Worm (Caenorhabditis elegans) whole organism, young adult: ENCODE data around the gene clec-88.

ENCODE experiments used
- B0035.1 ChIP-seq: sonication (generic microtip); optimal IDR thresholded peaks from 2 replicates; lab custom pipeline; 2016; ENCODE audit warnings: missing genetic modification characterization, mild to moderate bottlenecking, missing compliant biosample characterization, missing genotype, missing genetic modification reagents
- C06A6.2 ChIP-seq: fragments of 200-800 bp; sonication (Bioruptor generic); conservative IDR thresholded peaks from 2 replicates; pipeline ENCODE4 v1.3.6; 2022; ENCODE audit warnings: missing genetic modification characterization, missing compliant biosample characterization
- F10E7.11 ChIP-seq: sonication (generic microtip); optimal IDR thresholded peaks from 2 replicates; lab custom pipeline; 2017; ENCODE audit warnings: mild to moderate bottlenecking, missing genetic modification characterization, moderate library complexity, missing compliant biosample characterization
- F22D6.2 ChIP-seq: sonication (generic microtip); optimal IDR thresholded peaks from 2 replicates; lab custom pipeline; 2016; ENCODE audit warnings: mild to moderate bottlenecking, missing genetic modification characterization, missing compliant biosample characterization
- F23B12.7 ChIP-seq: sonication (generic microtip); optimal IDR thresholded peaks from 2 replicates; lab custom pipeline; 2017; ENCODE audit warnings: missing genetic modification characterization, mild to moderate bottlenecking, missing compliant biosample characterization, antibody characterized with exemption, moderate library complexity; ENCODE audit not compliant: insufficient read depth
- F39B2.1 ChIP-seq: fragments of 200-800 bp; sonication (Bioruptor generic); IDR thresholded peaks from 2 replicates; pipeline ENCODE4 v1.3.6; 2022; ENCODE audit warnings: missing genetic modification reagents, missing genetic modification characterization, missing compliant biosample characterization
- F49E8.2 ChIP-seq: sonication (generic microtip); optimal IDR thresholded peaks from 3 replicates; lab custom pipeline; 2017; ENCODE audit warnings: missing genetic modification characterization, mild to moderate bottlenecking, missing compliant biosample characterization, antibody characterized with exemption, moderate library complexity; ENCODE audit not compliant: insufficient read depth
- F52B5.7 ChIP-seq: sonication (generic microtip); optimal IDR thresholded peaks from 2 replicates; lab custom pipeline; 2016; ENCODE audit warnings: mild to moderate bottlenecking, missing genetic modification characterization, missing compliant biosample characterization
- F55B11.4 ChIP-seq: sonication (generic microtip); optimal IDR thresholded peaks from 2 replicates; lab custom pipeline; 2016; ENCODE audit warnings: missing compliant biosample characterization, missing genetic modification characterization, borderline replicate concordance; ENCODE audit not compliant: insufficient read depth
- F57A8.1 ChIP-seq: fragments of 200-800 bp; sonication (Bioruptor generic); optimal IDR thresholded peaks from 2 replicates; lab custom pipeline; 2018; ENCODE audit warnings: mild to moderate bottlenecking, missing genetic modification characterization, moderate library complexity, missing compliant biosample characterization
- F57C9.4 ChIP-seq: sonication (generic microtip); optimal IDR thresholded peaks from 2 replicates; lab custom pipeline; 2017; ENCODE audit warnings: mild to moderate bottlenecking, missing genetic modification characterization, missing compliant biosample characterization
- T07F8.4 ChIP-seq: sonication (generic microtip); optimal IDR thresholded peaks from 2 replicates; lab custom pipeline; 2016; ENCODE audit warnings: mild to moderate bottlenecking, missing genetic modification characterization, moderate library complexity, missing compliant biosample characterization
- T26A5.8 ChIP-seq: sonication (generic microtip); optimal IDR thresholded peaks from 2 replicates; lab custom pipeline; 2016; ENCODE audit warnings: missing genetic modification characterization, missing compliant biosample characterization
- Y53F4B.3 ChIP-seq: fragments of 200-800 bp; sonication (Bioruptor generic); IDR thresholded peaks from 2 replicates; pipeline ENCODE4 v1.3.6; 2022; ENCODE audit warnings: missing genetic modification reagents, missing genetic modification characterization, missing compliant biosample characterization
- Y67H2A.10 ChIP-seq: fragments of 200-800 bp; sonication (Bioruptor generic); conservative IDR thresholded peaks from 2 replicates; pipeline ENCODE4 v1.3.6; 2022; ENCODE audit warnings: missing genetic modification reagents, missing genetic modification characterization, missing compliant biosample characterization
- Y79H2A.3 ChIP-seq: fragments of 200-800 bp; sonication (Bioruptor generic); conservative IDR thresholded peaks from 2 replicates; pipeline ENCODE4 v1.3.6; 2022; ENCODE audit warnings: missing genetic modification reagents, missing genetic modification characterization, missing compliant biosample characterization
- ZK185.1 ChIP-seq: sonication (generic microtip); optimal IDR thresholded peaks from 2 replicates; lab custom pipeline; 2016; ENCODE audit warnings: mild to moderate bottlenecking, missing genetic modification characterization, missing compliant biosample characterization; ENCODE audit not compliant: poor library complexity, severe bottlenecking
- athp-1 ChIP-seq: sonication (generic microtip); optimal IDR thresholded peaks from 2 replicates; lab custom pipeline; 2017; ENCODE audit warnings: mild to moderate bottlenecking, missing genetic modification characterization, missing compliant biosample characterization
- attf-3 ChIP-seq: fragments of 200-800 bp; sonication (Bioruptor generic); conservative IDR thresholded peaks from 2 replicates; pipeline ENCODE4 v1.3.6; 2022; ENCODE audit warnings: missing genetic modification reagents, missing genetic modification characterization, missing compliant biosample characterization
- attf-6 ChIP-seq: fragments of 200-800 bp; sonication (Bioruptor generic); IDR thresholded peaks from 2 replicates; pipeline ENCODE4 v1.3.6; 2022; ENCODE audit warnings: missing genetic modification reagents, missing genetic modification characterization, missing compliant biosample characterization
- cebp-2 ChIP-seq: fragments of 200-800 bp; sonication (Bioruptor generic); IDR thresholded peaks from 2 replicates; pipeline ENCODE4 v1.3.6; 2022; ENCODE audit warnings: missing genetic modification characterization, missing compliant biosample characterization
- ceh-27 ChIP-seq: fragments of 200-800 bp; sonication (Bioruptor generic); optimal IDR thresholded peaks from 2 replicates; lab custom pipeline; 2018; ENCODE audit warnings: mild to moderate bottlenecking, missing genetic modification characterization, moderate library complexity, missing compliant biosample characterization
- ceh-58 ChIP-seq: fragments of 200-800 bp; sonication (Bioruptor generic); IDR thresholded peaks from 2 replicates; pipeline ENCODE4 v1.3.6; 2022; ENCODE audit warnings: missing genetic modification characterization, missing compliant biosample characterization
- ceh-79 ChIP-seq: sonication (generic microtip); optimal IDR thresholded peaks from 2 replicates; lab custom pipeline; 2017; ENCODE audit warnings: mild to moderate bottlenecking, missing genetic modification characterization, missing compliant biosample characterization
- chd-7 ChIP-seq: sonication (generic microtip); optimal IDR thresholded peaks from 2 replicates; lab custom pipeline; 2016; ENCODE audit warnings: mild to moderate bottlenecking, missing genetic modification characterization, moderate library complexity, missing compliant biosample characterization
- die-1 ChIP-seq: sonication (generic microtip); optimal IDR thresholded peaks from 2 replicates; lab custom pipeline; 2016; ENCODE audit warnings: missing genotype, mild to moderate bottlenecking, missing genetic modification characterization, missing compliant biosample characterization
- efl-1 ChIP-seq: fragments of 150-350 bp; optimal IDR thresholded peaks from 2 replicates; lab custom pipeline; 2014; ENCODE audit warnings: missing biosample characterization, missing genetic modification reagents, missing genetic modification characterization
- fkh-3 ChIP-seq: sonication (generic microtip); optimal IDR thresholded peaks from 2 replicates; lab custom pipeline; 2016; ENCODE audit warnings: mild to moderate bottlenecking, missing genetic modification characterization, missing compliant biosample characterization
- hlh-12 ChIP-seq: sonication (generic microtip); optimal IDR thresholded peaks from 2 replicates; lab custom pipeline; 2016; ENCODE audit warnings: missing genetic modification characterization, missing compliant biosample characterization
- hsf-1 ChIP-seq: fragments of 200-800 bp; sonication (Bioruptor generic); IDR thresholded peaks from 2 replicates; pipeline ENCODE4 v1.3.6; 2022; ENCODE audit warnings: missing genetic modification reagents, missing genetic modification characterization, missing compliant biosample characterization
- lag-1 ChIP-seq: fragments of 200-800 bp; sonication (Bioruptor generic); IDR thresholded peaks from 2 replicates; pipeline ENCODE4 v1.3.6; 2022; ENCODE audit warnings: missing genetic modification reagents, missing genetic modification characterization, missing compliant biosample characterization
- let-526 ChIP-seq: fragments of 200-800 bp; sonication (Bioruptor generic); IDR thresholded peaks from 2 replicates; pipeline ENCODE4 v1.3.6; 2022; ENCODE audit warnings: missing genetic modification reagents, missing genetic modification characterization, missing compliant biosample characterization
- let-607 ChIP-seq, 2 experiments: fragments of 200-800 bp in 1 of 2; sonication (Bioruptor generic) in 1 of 2; sonication (generic microtip) in 1 of 2; optimal IDR thresholded peaks; 2 replicates each; lab custom pipeline; 2016 to 2018; ENCODE audit warnings: mild to moderate bottlenecking in 2 of 2, missing compliant biosample characterization in 2 of 2, missing genetic modification characterization in 2 of 2, moderate library complexity in 2 of 2, missing genotype in 1 of 2
- lin-26 ChIP-seq: fragments of 200-800 bp; sonication (Bioruptor generic); IDR thresholded peaks from 2 replicates; pipeline ENCODE4 v1.3.6; 2022; ENCODE audit warnings: missing genetic modification reagents, missing genetic modification characterization, missing compliant biosample characterization
- lin-40 ChIP-seq: sonication (generic microtip); optimal IDR thresholded peaks from 2 replicates; lab custom pipeline; 2016; ENCODE audit warnings: missing genetic modification characterization, mild to moderate bottlenecking, missing compliant biosample characterization, missing genotype, missing genetic modification reagents
- madf-8 ChIP-seq: fragments of 200-800 bp; sonication (Bioruptor generic); conservative IDR thresholded peaks from 2 replicates; pipeline ENCODE4 v1.3.6; 2022; ENCODE audit warnings: missing genetic modification reagents, missing genetic modification characterization, missing compliant biosample characterization
- nfyb-1 ChIP-seq: fragments of 200-800 bp; sonication (Bioruptor generic); IDR thresholded peaks from 2 replicates; pipeline ENCODE4 v1.3.6; 2022; ENCODE audit warnings: missing genetic modification reagents, missing genetic modification characterization, missing compliant biosample characterization
- nhr-27 ChIP-seq: fragments of 200-800 bp; sonication (Bioruptor generic); optimal IDR thresholded peaks from 2 replicates; lab custom pipeline; 2018; ENCODE audit warnings: mild to moderate bottlenecking, missing genetic modification characterization, moderate library complexity, missing compliant biosample characterization
- nhr-80 ChIP-seq: sonication (generic microtip); optimal IDR thresholded peaks from 2 replicates; lab custom pipeline; 2016; ENCODE audit warnings: missing genetic modification characterization, missing compliant biosample characterization
- pbrm-1 ChIP-seq: fragments of 200-800 bp; sonication (Bioruptor generic); IDR thresholded peaks from 2 replicates; pipeline ENCODE4 v1.3.6; 2022; ENCODE audit warnings: missing genetic modification reagents, missing genetic modification characterization, missing compliant biosample characterization
- pha-4 ChIP-seq: fragments of 150-350 bp; sonication (generic microtip); optimal IDR thresholded peaks from 2 replicates; lab custom pipeline; 2014; ENCODE audit warnings: missing biosample characterization, missing genetic modification reagents, missing genetic modification characterization
- rpc-1 ChIP-seq, 2 experiments: fragments of 150-350 bp in 1 of 2; sonication (generic microtip) in 1 of 2; optimal IDR thresholded peaks; 2 replicates each; lab custom pipeline; 2014 to 2018; ENCODE audit warnings: missing biosample characterization in 1 of 2, missing genetic modification characterization in 1 of 2, missing genetic modification reagents in 1 of 2, missing genotype in 1 of 2
- snpc-4 ChIP-seq, 5 experiments: fragments of 150-350 bp in 1 of 5; sonication (generic microtip) in 4 of 5; optimal IDR thresholded peaks; 2 replicates each; lab custom pipeline; 2014 to 2018; ENCODE audit warnings: missing genetic modification characterization in 5 of 5, missing biosample characterization in 3 of 5, antibody characterized with exemption in 2 of 5, mild to moderate bottlenecking in 2 of 5, missing compliant biosample characterization in 2 of 5, missing genotype in 2 of 5, moderate library complexity in 2 of 5, missing genetic modification reagents in 1 of 5
- unc-62 ChIP-seq: fragments of 150-350 bp; optimal IDR thresholded peaks from 2 replicates; lab custom pipeline; 2014; ENCODE audit warnings: missing biosample characterization, missing genetic modification reagents, missing genetic modification characterization
- xnd-1 ChIP-seq: sonication (generic microtip); optimal IDR thresholded peaks from 2 replicates; lab custom pipeline; 2016; ENCODE audit warnings: missing genotype, missing genetic modification reagents, missing genetic modification characterization, missing compliant biosample characterization
- zim-3 ChIP-seq: sonication (generic microtip); optimal IDR thresholded peaks from 2 replicates; lab custom pipeline; 2017; ENCODE audit warnings: mild to moderate bottlenecking, missing genetic modification characterization, moderate library complexity, missing compliant biosample characterization

The clec-88 gene

DNA sequence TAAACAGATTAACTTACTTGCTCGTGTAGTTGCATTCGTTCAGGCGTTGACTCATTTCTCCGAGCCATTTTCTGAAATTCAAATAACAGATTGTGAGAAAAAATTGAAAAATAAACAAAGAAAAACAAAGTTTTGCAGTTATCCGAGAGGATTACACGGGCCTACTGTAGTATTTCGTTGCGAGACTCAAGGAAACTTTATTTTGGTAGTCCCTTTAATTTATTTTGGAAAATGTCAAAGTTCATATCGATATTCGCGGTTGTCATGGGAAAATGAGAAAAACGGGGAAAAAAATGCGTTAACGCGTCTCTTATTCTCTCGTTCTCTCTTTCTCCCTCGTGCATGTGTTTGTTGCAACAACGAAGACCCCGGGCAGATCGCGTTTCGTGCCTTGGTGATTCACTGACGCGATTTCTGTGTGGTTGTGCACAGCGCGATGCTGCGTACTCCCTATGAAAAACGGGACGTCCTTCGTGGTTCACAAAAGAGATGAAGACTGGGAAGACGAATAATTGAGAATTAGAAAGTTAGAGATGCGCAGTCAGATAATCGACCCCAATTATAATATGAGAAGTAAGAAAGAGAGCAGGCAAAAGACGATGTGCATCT, 34.2 kb upstream of the clec-88 start, which contains the start of gene set-4 (continued):
- TF ChIP-seq fkh-3 (tag; lab: Kevin White, UChicago): no peak
- no peak for TF ChIP-seq unc-62 (GFP tag; lab: Kevin White, UChicago)
- TF ChIP-seq athp-1: peak; percentile 38
- peak; percentile 91 for TF ChIP-seq nfyb-1 (GFP tag; lab: Robert Waterston, UW)
- no peak for TF ChIP-seq T26A5.8 (tag; lab: Kevin White, UChicago)
- no peak for TF ChIP-seq nhr-27
- TF ChIP-seq pbrm-1 (GFP tag; lab: Robert Waterston, UW): peak; percentile 86
- peak; percentile 30; the same call in 1 of the 2 replicates for TF ChIP-seq madf-8 (GFP tag; lab: Robert Waterston, UW)
- TF ChIP-seq pha-4 (tag; lab: Kevin White, UChicago): no peak
- TF ChIP-seq C06A6.2: peak; percentile 76; the same call in 1 of the 2 replicates
- peak; percentile 11 for TF ChIP-seq zim-3 (tag; lab: Kevin White, UChicago)
- peak; percentile 62 for TF ChIP-seq xnd-1 (tag; lab: Kevin White, UChicago)
- TF ChIP-seq F39B2.1 (GFP tag; lab: Robert Waterston, UW): no peak
- TF ChIP-seq hlh-12 (tag; lab: Kevin White, UChicago): no peak
- TF ChIP-seq chd-7 (tag; lab: Kevin White, UChicago): peak; percentile 73
- no peak for TF ChIP-seq F52B5.7 (tag; lab: Kevin White, UChicago)
- no peak for TF ChIP-seq F49E8.2 (tag; lab: Kevin White, UChicago)
- TF ChIP-seq rpc-1 (optimal IDR thresholded peaks at IDR 0.05; lab: Kevin White, UChicago): no peak
- no peak for TF ChIP-seq rpc-1 (tag; optimal IDR thresholded peaks at IDR 0.05; lab: Kevin White, UChicago)
- TF ChIP-seq snpc-4 (GFP tag; optimal IDR thresholded peaks at IDR 0.05; lab: Kevin White, UChicago): peak; percentile 4
- peak; percentile 6 to 81 (median 64) for TF ChIP-seq snpc-4 (tag; optimal IDR thresholded peaks at IDR 0.05; lab: Kevin White, UChicago)
- no peak for TF ChIP-seq F57C9.4 (tag; lab: Kevin White, UChicago)
- TF ChIP-seq lin-40: peak; percentile 92
- TF ChIP-seq attf-6 (GFP tag; lab: Robert Waterston, UW): no peak
- TF ChIP-seq let-607 (tag; optimal IDR thresholded peaks at IDR 0.05; lab: Kevin White, UChicago): peak; percentile 53 to 72
- no peak for TF ChIP-seq F57A8.1 (GFP tag; lab: Kevin White, UChicago)
- TF ChIP-seq Y53F4B.3: no peak
- TF ChIP-seq cebp-2 (GFP tag; lab: Robert Waterston, UW): no peak
- no peak for TF ChIP-seq B0035.1 (tag; lab: Kevin White, UChicago)
- peak; percentile 87 for TF ChIP-seq ceh-27 (GFP tag; lab: Kevin White, UChicago)
- no peak for TF ChIP-seq lag-1
- TF ChIP-seq F22D6.2 (tag; lab: Kevin White, UChicago): peak; percentile 44
- 0 out of 2 replicates have a peak, but pooled peaks have one; percentile 37 for TF ChIP-seq attf-3 (GFP tag; lab: Robert Waterston, UW)
- TF ChIP-seq T07F8.4 (tag; lab: Kevin White, UChicago): no peak
- no peak for TF ChIP-seq ceh-79 (tag; lab: Kevin White, UChicago)
- peak; percentile 68 for TF ChIP-seq ZK185.1 (tag; lab: Kevin White, UChicago)
- TF ChIP-seq F23B12.7 (tag; lab: Kevin White, UChicago): peak; percentile 85
- TF ChIP-seq lin-26 (GFP tag; lab: Robert Waterston, UW): no peak
- TF ChIP-seq F10E7.11 (tag; lab: Kevin White, UChicago): no peak
- TF ChIP-seq nhr-80 (tag; lab: Kevin White, UChicago): peak; percentile 97
- no peak for TF ChIP-seq hsf-1 (GFP tag; lab: Robert Waterston, UW)
- no peak for TF ChIP-seq F55B11.4 (tag; lab: Kevin White, UChicago)
- TF ChIP-seq ceh-58: no peak
- no peak for TF ChIP-seq die-1 (tag; lab: Kevin White, UChicago)
- no peak; the same call in 1 of the 2 replicates for TF ChIP-seq Y67H2A.10 (GFP tag; lab: Robert Waterston, UW)
- TF ChIP-seq Y79H2A.3 (GFP tag; lab: Robert Waterston, UW): no peak
- TF ChIP-seq let-526 (GFP tag; lab: Robert Waterston, UW): 0 out of 2 replicates have a peak, but pooled peaks have one; percentile 51
- peak; percentile 58 for TF ChIP-seq efl-1 (GFP tag; lab: Kevin White, UChicago)
